Fruit fly (Drosophila melanogaster): ENCODE measurements around the gene Tom.

Tom gene

DNA sequence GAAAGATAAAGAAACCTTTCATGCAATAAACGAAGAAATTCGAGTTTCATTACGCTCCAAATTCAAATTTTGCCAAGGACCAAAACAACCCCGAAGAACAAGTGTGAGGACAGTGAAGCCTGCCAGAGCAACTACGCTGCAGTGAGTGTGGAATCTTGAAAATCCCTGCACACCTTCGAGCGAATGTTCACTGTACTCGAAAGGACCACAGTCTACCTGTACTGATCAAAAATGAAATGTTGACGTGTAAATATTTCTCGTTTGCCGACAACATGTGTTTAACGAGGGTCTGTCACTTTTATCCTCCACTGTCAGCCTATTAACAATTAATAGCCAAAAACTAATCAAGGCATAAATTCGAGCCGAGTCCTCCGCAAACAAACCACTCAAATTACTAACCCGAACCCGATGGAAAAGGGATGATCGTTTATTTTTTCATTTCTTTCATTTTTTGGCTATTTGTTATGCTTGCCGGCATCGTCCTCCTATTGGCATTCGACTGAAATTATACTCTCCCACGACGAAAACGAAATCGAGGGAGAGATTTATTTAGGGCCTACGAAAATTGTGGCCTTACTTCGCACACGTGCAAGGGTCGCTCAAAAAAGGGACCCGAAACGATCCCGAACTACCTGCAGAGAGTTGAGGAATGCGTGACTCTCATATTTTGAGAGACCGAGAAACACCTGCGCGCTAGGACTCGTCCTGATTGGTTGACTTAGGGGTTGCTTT, 2.9 kb downstream of the Tom start (continued):
- TF ChIP-seq CG4318 (GFP tag; optimal IDR thresholded peaks at IDR 0.05) = no peak
- no peak for TF ChIP-seq Sox14 (GFP tag; optimal IDR thresholded peaks at IDR 0.05)
- no peak for TF ChIP-seq spab (GFP tag; optimal IDR thresholded peaks at IDR 0.05)
- peak; percentile 46 for TF ChIP-seq Hr39 (GFP tag; optimal IDR thresholded peaks at IDR 0.05)
- TF ChIP-seq CG15336 (GFP tag; IDR thresholded peaks at IDR 0.05) = no peak
- no peak for TF ChIP-seq Eip78C (GFP tag)
- TF ChIP-seq CG11762 (GFP tag; optimal IDR thresholded peaks at IDR 0.05; ENCODE audit: insufficient read depth) = no peak
- TF ChIP-seq esn (GFP tag; optimal IDR thresholded peaks at IDR 0.05) = peak; percentile 42
- no peak for TF ChIP-seq eg (GFP tag; IDR thresholded peaks at IDR 0.05)
- TF ChIP-seq Eip93F (GFP tag; optimal IDR thresholded peaks at IDR 0.05) = no peak
- no peak for TF ChIP-seq ss (GFP tag; optimal IDR thresholded peaks at IDR 0.05)
- no peak for TF ChIP-seq CG9139 (GFP tag; optimal IDR thresholded peaks at IDR 0.05)
- TF ChIP-seq CG3032 (tag; optimal IDR thresholded peaks at IDR 0.05) = no peak
- TF ChIP-seq CG31627 (GFP tag; optimal IDR thresholded peaks at IDR 0.05) = peak; percentile 51
- TF ChIP-seq Sox15 (GFP tag; optimal IDR thresholded peaks at IDR 0.05) = no peak
- TF ChIP-seq CG10669 (GFP tag; optimal IDR thresholded peaks at IDR 0.05) = no peak
- peak; percentile 0 for TF ChIP-seq OdsH (GFP tag; optimal IDR thresholded peaks at IDR 0.05)
- TF ChIP-seq Hr4 (GFP tag; optimal IDR thresholded peaks at IDR 0.05) = no peak
- TF ChIP-seq CG6276 (GFP tag; optimal IDR thresholded peaks at IDR 0.05) = no peak
- no peak for TF ChIP-seq CG32006 (GFP tag; optimal IDR thresholded peaks at IDR 0.05)
- TF ChIP-seq CG10631 (GFP tag; optimal IDR thresholded peaks at IDR 0.05) = no peak
- TF ChIP-seq Blimp-1 (GFP tag; optimal IDR thresholded peaks at IDR 0.05) = no peak
- TF ChIP-seq CG11902 (GFP tag; optimal IDR thresholded peaks at IDR 0.05) = no peak
- TF ChIP-seq acj6 (GFP tag; optimal IDR thresholded peaks at IDR 0.05) = no peak
- no peak for TF ChIP-seq Gug (GFP tag; IDR thresholded peaks at IDR 0.05)

DNA sequence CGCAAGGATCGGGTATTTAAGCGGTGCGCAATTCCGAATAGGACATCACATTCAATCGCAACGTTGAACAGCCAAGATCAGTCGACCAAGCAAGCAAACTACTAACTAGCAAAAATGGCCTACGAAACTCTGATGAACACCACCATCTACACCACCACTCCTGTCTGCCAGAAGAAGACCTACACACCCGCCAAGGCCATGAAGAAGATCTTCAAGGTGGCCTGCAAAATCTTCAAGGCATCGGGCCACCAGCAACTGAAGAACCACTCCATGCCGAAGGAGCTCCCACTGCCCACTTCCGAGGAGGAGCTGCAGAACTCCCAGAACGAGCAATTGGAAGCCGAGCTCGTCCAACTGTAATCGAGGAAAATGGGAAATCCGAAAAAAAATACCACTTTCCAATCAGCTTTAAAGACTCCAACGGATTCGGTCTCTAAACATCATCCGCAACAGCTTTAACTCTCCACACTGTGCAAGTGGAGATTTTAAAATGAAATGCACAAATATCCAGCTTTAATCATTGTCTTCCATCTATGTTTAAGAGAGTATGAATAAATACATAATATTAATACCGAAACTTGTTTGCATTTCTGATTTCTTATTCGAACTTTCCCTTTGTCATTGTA, 3.6 kb downstream of the Tom start, which contains the start of gene Brd:
Gene Brd, plus strand, starts transcription at position 43 of the 626 bp plus-strand sequence.
- no peak for TF ChIP-seq CG16779 (tag; optimal IDR thresholded peaks at IDR 0.05)
- TF ChIP-seq svp (GFP tag) = peak; percentile 42
- TF ChIP-seq Smox (GFP tag; optimal IDR thresholded peaks at IDR 0.05) = no peak
- no peak for TF ChIP-seq CG10669 (GFP tag; optimal IDR thresholded peaks at IDR 0.05)
- TF ChIP-seq Eip75B (GFP tag; optimal IDR thresholded peaks at IDR 0.05) = no peak
- no peak for TF ChIP-seq CG11294 (GFP tag; IDR thresholded peaks at IDR 0.05)
- no peak for TF ChIP-seq CG4318 (GFP tag; optimal IDR thresholded peaks at IDR 0.05)
- no peak for TF ChIP-seq Blimp-1 (GFP tag; optimal IDR thresholded peaks at IDR 0.05)
- no peak for TF ChIP-seq CG6808 (GFP tag; optimal IDR thresholded peaks at IDR 0.05)
- no peak for TF ChIP-seq eg (GFP tag; IDR thresholded peaks at IDR 0.05)
- no peak for TF ChIP-seq ss (GFP tag; optimal IDR thresholded peaks at IDR 0.05)
- TF ChIP-seq esn (GFP tag; optimal IDR thresholded peaks at IDR 0.05) = no peak
- no peak for TF ChIP-seq fd85E (GFP tag; optimal IDR thresholded peaks at IDR 0.05)
- no peak for TF ChIP-seq CG11902 (GFP tag; optimal IDR thresholded peaks at IDR 0.05)
- no peak for TF ChIP-seq net (GFP tag; optimal IDR thresholded peaks at IDR 0.05)
- TF ChIP-seq Hr39 (GFP tag; optimal IDR thresholded peaks at IDR 0.05) = no peak
- TF ChIP-seq achi (GFP tag; optimal IDR thresholded peaks at IDR 0.05) = no peak
- 0 out of 3 replicates have a peak, but pooled peaks have one; percentile 6 for TF ChIP-seq CG6163 (GFP tag; IDR thresholded peaks at IDR 0.05)

DNA sequence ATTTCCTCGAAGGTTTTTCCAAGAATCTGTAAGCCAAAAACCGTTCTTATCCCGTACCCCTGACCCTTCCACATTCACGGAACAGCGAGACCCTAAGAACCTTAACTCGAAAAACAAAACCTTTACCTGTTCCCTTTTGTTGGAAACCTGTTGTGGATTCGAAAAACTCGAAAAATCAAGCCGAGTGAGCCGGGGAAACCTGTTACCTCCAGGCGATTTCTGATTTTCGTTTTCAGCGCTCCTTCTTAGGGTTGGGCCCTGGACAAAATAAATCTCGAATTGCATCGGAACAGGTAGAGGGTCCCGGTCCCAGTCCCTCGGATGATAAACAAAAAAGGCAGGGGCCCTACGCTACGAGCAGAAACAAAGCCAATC, 4.1 kb downstream of the Tom start:
- no peak for TF ChIP-seq CG8632 (GFP tag; optimal IDR thresholded peaks at IDR 0.05)
- TF ChIP-seq spab (GFP tag; optimal IDR thresholded peaks at IDR 0.05) = no peak
- peak; percentile 11 for TF ChIP-seq CG3919 (GFP tag; optimal IDR thresholded peaks at IDR 0.05)
- TF ChIP-seq svp (GFP tag) = peak; percentile 45
- TF ChIP-seq lz (GFP tag; optimal IDR thresholded peaks at IDR 0.05) = no peak
- no peak for TF ChIP-seq Hr39 (GFP tag; optimal IDR thresholded peaks at IDR 0.05)
- TF ChIP-seq CG6792 (GFP tag; optimal IDR thresholded peaks at IDR 0.05) = no peak
- no peak for TF ChIP-seq acj6 (GFP tag; optimal IDR thresholded peaks at IDR 0.05)
- TF ChIP-seq Hr4 (GFP tag; optimal IDR thresholded peaks at IDR 0.05) = no peak
- TF ChIP-seq Eip75B (GFP tag; optimal IDR thresholded peaks at IDR 0.05) = no peak
- TF ChIP-seq achi (GFP tag; optimal IDR thresholded peaks at IDR 0.05) = no peak
- no peak for TF ChIP-seq CG11762 (GFP tag; optimal IDR thresholded peaks at IDR 0.05; ENCODE audit: insufficient read depth)
- peak; percentile 65 for TF ChIP-seq Eip78C (GFP tag)
- no peak for TF ChIP-seq esn (GFP tag; optimal IDR thresholded peaks at IDR 0.05)
- no peak for TF ChIP-seq CG34406 (GFP tag; optimal IDR thresholded peaks at IDR 0.05)
- peak; percentile 3 for TF ChIP-seq dsx (GFP tag; optimal IDR thresholded peaks at IDR 0.05; ENCODE audit: poor library complexity, severe bottlenecking)
- TF ChIP-seq fd85E (GFP tag; optimal IDR thresholded peaks at IDR 0.05) = no peak
- TF ChIP-seq CG3032 (tag; optimal IDR thresholded peaks at IDR 0.05) = no peak
- peak in 1 of 2 experiments; percentile 4 for TF ChIP-seq ss (GFP tag; optimal IDR thresholded peaks at IDR 0.05)
- no peak for TF ChIP-seq net (GFP tag; optimal IDR thresholded peaks at IDR 0.05)
- TF ChIP-seq CG7368 (GFP tag; optimal IDR thresholded peaks at IDR 0.05) = no peak
- no peak for TF ChIP-seq Smox (GFP tag; optimal IDR thresholded peaks at IDR 0.05)
- TF ChIP-seq cyc (GFP tag; optimal IDR thresholded peaks at IDR 0.05) = no peak
- TF ChIP-seq Ets96B (tag; optimal IDR thresholded peaks at IDR 0.05) = no peak
- TF ChIP-seq CG6163 (GFP tag; IDR thresholded peaks at IDR 0.05) = peak; percentile 48; the same call in 1 of the 3 replicates
- TF ChIP-seq CG4318 (GFP tag; optimal IDR thresholded peaks at IDR 0.05) = no peak

All from whole organism, prepupa.